Worm (Caenorhabditis elegans): Measurements from ENCODE around the gene vhp-1.

Gene vhp-1

DNA sequence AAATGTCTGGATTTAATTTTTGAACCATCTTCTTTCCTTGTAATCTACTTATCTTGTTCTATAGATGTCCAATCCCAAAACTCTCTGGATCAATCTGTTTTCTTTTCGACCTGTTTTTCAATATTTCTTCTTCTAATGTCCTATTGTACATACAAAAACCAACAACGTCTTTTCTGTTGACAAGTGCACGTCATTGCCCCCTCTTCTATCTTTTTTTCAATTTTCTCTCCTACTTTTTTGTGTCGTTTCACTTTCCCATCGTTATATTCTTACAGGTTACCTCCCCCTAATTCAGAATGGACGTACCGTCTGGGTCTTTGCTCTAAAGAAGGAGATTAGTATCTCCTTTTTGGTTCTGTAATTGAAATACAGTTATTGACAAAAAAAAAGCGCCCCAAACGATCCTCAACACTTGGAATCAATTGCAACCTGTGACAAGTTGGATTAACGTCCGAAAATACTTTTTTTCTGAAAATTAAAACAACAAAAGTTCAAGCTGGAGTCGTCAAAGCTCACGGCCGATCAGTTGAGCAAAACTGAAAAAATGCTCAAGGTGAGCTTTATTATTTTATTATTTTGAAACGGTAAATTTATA lies at the start of gene vhp-1:
vhp-1 (plus strand) TSS at position 545 of the 595 bp plus-strand sequence.
- TF ChIP-seq tbx-8 (GFP tag; optimal IDR thresholded peaks at IDR 0.05) (no peak), unc-39 (tag; optimal IDR thresholded peaks at IDR 0.05) (no peak), drap-1 (GFP tag; optimal IDR thresholded peaks at IDR 0.05) (no peak), zip-8 (tag; optimal IDR thresholded peaks at IDR 0.05) (no peak), mab-5 (tag; optimal IDR thresholded peaks at IDR 0.05) (no peak), nhr-12 (tag; optimal IDR thresholded peaks at IDR 0.05) (no peak), blmp-1 (tag; optimal IDR thresholded peaks at IDR 0.05) (no peak), M03D4.4 (tag; optimal IDR thresholded peaks at IDR 0.05) (no peak), ham-2 (GFP tag; optimal IDR thresholded peaks at IDR 0.05) (no peak), snpc-4 (tag; optimal IDR thresholded peaks at IDR 0.05) (no peak), ceh-83 (GFP tag; optimal IDR thresholded peaks at IDR 0.05) (no peak), pha-4 (tag; optimal IDR thresholded peaks at IDR 0.05) (no peak), lin-32 (GFP tag; optimal IDR thresholded peaks at IDR 0.05) (no peak), ceh-39 (tag; optimal IDR thresholded peaks at IDR 0.05) (no peak), mep-1 (tag; optimal IDR thresholded peaks at IDR 0.05) (no peak), cnd-1 (tag; optimal IDR thresholded peaks at IDR 0.05) (no peak), sem-2 (GFP tag; optimal IDR thresholded peaks at IDR 0.05) (no peak), nhr-237 (tag; optimal IDR thresholded peaks at IDR 0.05) (no peak), elt-3 (tag; optimal IDR thresholded peaks at IDR 0.05) (no peak), lsy-2 (tag; optimal IDR thresholded peaks at IDR 0.05) (no peak)

DNA sequence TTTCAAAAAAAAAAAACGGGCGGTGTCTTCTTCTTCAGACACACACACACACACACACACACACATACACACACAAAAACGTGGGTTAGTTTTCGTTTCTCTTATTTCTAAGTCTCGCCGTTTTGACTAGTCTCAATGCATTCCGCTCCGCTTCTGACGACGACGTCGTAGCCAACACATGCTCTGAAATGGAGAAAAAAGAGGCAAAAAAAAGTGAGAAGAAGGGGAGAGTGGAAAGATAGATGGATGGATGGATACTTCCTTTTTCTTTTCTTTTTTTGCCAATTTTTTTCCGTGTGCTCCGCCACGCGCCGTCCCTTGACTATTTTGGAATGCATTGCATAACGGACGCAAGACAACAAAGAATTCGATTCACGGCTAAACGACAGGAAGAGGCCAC lies 46.3 kb upstream of the vhp-1 start:
- TF ChIP-seq snpc-4 (tag; optimal IDR thresholded peaks at IDR 0.05) (no peak), hlh-1 (tag; optimal IDR thresholded peaks at IDR 0.05) (no peak), nhr-28 (tag; optimal IDR thresholded peaks at IDR 0.05) (no peak), drap-1 (GFP tag; optimal IDR thresholded peaks at IDR 0.05) (no peak), ceh-83 (GFP tag; optimal IDR thresholded peaks at IDR 0.05) (no peak), lsy-2 (tag; optimal IDR thresholded peaks at IDR 0.05) (no peak), ztf-11 (tag; optimal IDR thresholded peaks at IDR 0.05) (no peak), unc-120 (tag; optimal IDR thresholded peaks at IDR 0.05; ENCODE audit: poor library complexity, severe bottlenecking) (no peak), cnd-1 (tag; optimal IDR thresholded peaks at IDR 0.05) (no peak), unc-62 (GFP tag; optimal IDR thresholded peaks at IDR 0.05) (no peak), elt-3 (tag; optimal IDR thresholded peaks at IDR 0.05) (no peak), nhr-76 (tag; optimal IDR thresholded peaks at IDR 0.05) (no peak), flh-1 (GFP tag; optimal IDR thresholded peaks at IDR 0.05) (no peak), pha-4 (tag; optimal IDR thresholded peaks at IDR 0.05) (no peak), sem-2 (GFP tag; optimal IDR thresholded peaks at IDR 0.05) (no peak)

ce11 chrII:5277780-5278179 lies 45.3 kb upstream of the vhp-1 start:
- TF ChIP-seq sem-2 (GFP tag; optimal IDR thresholded peaks at IDR 0.05) (no peak), elt-1 (tag; optimal IDR thresholded peaks at IDR 0.05; ENCODE audit: borderline replicate concordance, insufficient read depth) (no peak), elt-3 (tag; optimal IDR thresholded peaks at IDR 0.05) (no peak), unc-39 (tag; optimal IDR thresholded peaks at IDR 0.05) (no peak), ceh-43 (GFP tag; optimal IDR thresholded peaks at IDR 0.05) (no peak), ham-2 (GFP tag; optimal IDR thresholded peaks at IDR 0.05) (no peak), lin-13 (tag; optimal IDR thresholded peaks at IDR 0.05) (no peak), pha-4 (tag; optimal IDR thresholded peaks at IDR 0.05) (no peak), bed-3 (GFP tag; optimal IDR thresholded peaks at IDR 0.05) (no peak), nhr-12 (tag; optimal IDR thresholded peaks at IDR 0.05) (no peak), lsy-2 (tag; optimal IDR thresholded peaks at IDR 0.05) (no peak), nhr-28 (tag; optimal IDR thresholded peaks at IDR 0.05) (no peak), tbx-8 (GFP tag; optimal IDR thresholded peaks at IDR 0.05) (no peak), nhr-2 (tag; optimal IDR thresholded peaks at IDR 0.05) (no peak), nhr-237 (tag; optimal IDR thresholded peaks at IDR 0.05) (no peak), ces-1 (GFP tag; optimal IDR thresholded peaks at IDR 0.05) (no peak), drap-1 (GFP tag; optimal IDR thresholded peaks at IDR 0.05) (no peak), blmp-1 (tag; optimal IDR thresholded peaks at IDR 0.05) (no peak)

DNA sequence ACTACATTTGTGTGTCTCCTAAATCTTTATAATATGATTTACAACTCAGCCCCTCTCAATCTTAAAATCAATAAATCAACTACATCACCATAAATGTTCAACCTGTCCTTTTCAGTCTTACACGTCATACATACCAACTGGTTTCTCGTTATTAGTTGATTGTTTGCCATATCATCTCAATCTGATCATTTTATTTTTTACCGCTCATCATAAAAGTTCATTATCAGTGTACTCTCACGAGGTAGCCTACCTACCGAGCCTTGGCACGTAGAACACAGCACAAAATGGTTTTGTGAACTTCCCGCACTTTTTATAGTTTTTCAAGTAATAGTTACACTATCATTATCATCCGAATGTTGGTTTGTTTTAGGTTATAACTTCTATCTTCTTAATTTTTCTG lies 41.9 kb upstream of the vhp-1 start:
- TF ChIP-seq blmp-1 (tag; optimal IDR thresholded peaks at IDR 0.05) (no peak), elt-1 (tag; optimal IDR thresholded peaks at IDR 0.05; ENCODE audit: borderline replicate concordance, insufficient read depth) (no peak), unc-62 (GFP tag; optimal IDR thresholded peaks at IDR 0.05) (no peak), ceh-83 (GFP tag; optimal IDR thresholded peaks at IDR 0.05) (no peak), flh-1 (GFP tag; optimal IDR thresholded peaks at IDR 0.05) (no peak), ceh-39 (tag; optimal IDR thresholded peaks at IDR 0.05) (no peak), nhr-2 (tag; optimal IDR thresholded peaks at IDR 0.05) (no peak), drap-1 (GFP tag; optimal IDR thresholded peaks at IDR 0.05) (no peak), sem-2 (GFP tag; optimal IDR thresholded peaks at IDR 0.05) (no peak), bed-3 (GFP tag; optimal IDR thresholded peaks at IDR 0.05) (no peak), mab-5 (tag; optimal IDR thresholded peaks at IDR 0.05) (no peak), nhr-28 (tag; optimal IDR thresholded peaks at IDR 0.05) (no peak), ztf-11 (tag; optimal IDR thresholded peaks at IDR 0.05) (no peak)

Data from whole organism, mixed stage, embryonic.